Fruit fly (Drosophila melanogaster) whole organism, wandering third instar larva: ENCODE measurements around the gene CG43867.

Source experiments
- Abd-B ChIP-seq: fragments of >200 bp; optimal IDR thresholded peaks from 2 replicates; lab custom pipeline; 2017; ENCODE audit warnings: missing biosample characterization, missing genetic modification characterization
- CG32264 ChIP-seq: fragments of 200-800 bp; sonication (Bioruptor generic); optimal IDR thresholded peaks from 2 replicates; lab custom pipeline; 2016; ENCODE audit warnings: missing biosample characterization, missing genetic modification characterization
- CG9705 ChIP-seq: fragments of 200-800 bp; sonication (Bioruptor generic); optimal IDR thresholded peaks from 2 replicates; lab custom pipeline; 2018; ENCODE audit warnings: missing biosample characterization, mild to moderate bottlenecking, missing genetic modification characterization
- CrebA ChIP-seq: fragments of 200-800 bp; sonication (Bioruptor generic); optimal IDR thresholded peaks from 2 replicates; lab custom pipeline; 2016; ENCODE audit warnings: missing biosample characterization, mild to moderate bottlenecking, missing genetic modification characterization, borderline replicate concordance
- Dfd ChIP-seq: fragments of >200 bp; optimal IDR thresholded peaks from 2 replicates; lab custom pipeline; 2017; ENCODE audit warnings: missing biosample characterization, missing genetic modification characterization
- Dif ChIP-seq: fragments of 200-275, 200-300 bp; sonication (Bioruptor generic); optimal IDR thresholded peaks from 2 replicates; lab custom pipeline; 2018; ENCODE audit warnings: missing biosample characterization, missing genetic modification characterization; ENCODE audit not compliant: partially characterized antibody
- GATAd ChIP-seq: sonication (Bioruptor generic); optimal IDR thresholded peaks from 2 replicates; lab custom pipeline; 2016; ENCODE audit warnings: missing biosample characterization, missing genetic modification characterization
- HLH106 ChIP-seq: fragments of 200-800 bp; optimal IDR thresholded peaks from 3 replicates; lab custom pipeline; 2019; ENCODE audit warnings: missing biosample characterization, mild to moderate bottlenecking, missing genetic modification characterization, moderate library complexity
- Hnf4 ChIP-seq: fragments of 200-800 bp; sonication (Bioruptor generic); optimal IDR thresholded peaks from 2 replicates; lab custom pipeline; 2016; ENCODE audit warnings: missing biosample characterization, mild to moderate bottlenecking, missing genetic modification characterization
- Hr78 ChIP-seq: fragments of >200 bp; optimal IDR thresholded peaks from 2 replicates; lab custom pipeline; 2017; ENCODE audit warnings: missing biosample characterization, missing genetic modification characterization
- Hr83 ChIP-seq: fragments of 200-300 bp; sonication (Bioruptor generic); optimal IDR thresholded peaks from 2 replicates; lab custom pipeline; 2016; ENCODE audit warnings: missing biosample characterization, mild to moderate bottlenecking, missing genetic modification characterization, moderate library complexity; ENCODE audit not compliant: poor library complexity, severe bottlenecking
- Jra ChIP-seq: sonication (Bioruptor generic); optimal IDR thresholded peaks from 2 replicates; lab custom pipeline; 2016; ENCODE audit warnings: missing biosample characterization, missing genetic modification characterization
- Mio ChIP-seq: sonication (Bioruptor generic); optimal IDR thresholded peaks from 2 replicates; lab custom pipeline; 2016; ENCODE audit warnings: missing biosample characterization, missing genetic modification characterization
- Myc ChIP-seq: fragments of >200 bp; optimal IDR thresholded peaks from 2 replicates; lab custom pipeline; 2017
- N ChIP-seq: fragments of >200 bp; optimal IDR thresholded peaks from 2 replicates; lab custom pipeline; 2018; ENCODE audit warnings: missing biosample characterization, missing external identifiers, missing genetic modification characterization
- OdsH ChIP-seq: fragments of 200-800 bp; sonication (Bioruptor generic); optimal IDR thresholded peaks from 2 replicates; lab custom pipeline; 2016; ENCODE audit warnings: missing biosample characterization, mild to moderate bottlenecking, missing genetic modification characterization
- Sp1 ChIP-seq: fragments of 200-800 bp; sonication (Bioruptor generic); optimal IDR thresholded peaks from 3 replicates; lab custom pipeline; 2019; ENCODE audit warnings: missing biosample characterization, mild to moderate bottlenecking, missing genetic modification characterization, moderate library complexity
- Vsx2 ChIP-seq: fragments of 200-300, 225-300 bp; sonication (Bioruptor generic); optimal IDR thresholded peaks from 2 replicates; lab custom pipeline; 2018; ENCODE audit warnings: missing biosample characterization, missing genetic modification characterization; ENCODE audit not compliant: partially characterized antibody
- brk ChIP-seq: fragments of 200-800 bp; sonication (Bioruptor generic); optimal IDR thresholded peaks from 2 replicates; lab custom pipeline; 2016; ENCODE audit warnings: missing biosample characterization, mild to moderate bottlenecking, missing genetic modification characterization
- dl ChIP-seq, 2 experiments: fragments of 175-275, 200-275 bp in 1 of 2; fragments of 200-275 bp in 1 of 2; sonication (Bioruptor generic); optimal IDR thresholded peaks; lab custom pipeline; 2018; ENCODE audit warnings: mild to moderate bottlenecking in 2 of 2, missing biosample characterization in 2 of 2, missing genetic modification characterization in 2 of 2, moderate library complexity in 2 of 2; ENCODE audit not compliant: partially characterized antibody in 2 of 2, insufficient read depth in 1 of 2
- dmrt93B ChIP-seq: fragments of 200-800 bp; sonication (Bioruptor generic); optimal IDR thresholded peaks from 2 replicates; lab custom pipeline; 2018; ENCODE audit warnings: missing biosample characterization, mild to moderate bottlenecking, missing genetic modification characterization
- ey ChIP-seq: fragments of 200-800 bp; sonication (Bioruptor generic); optimal IDR thresholded peaks from 2 replicates; lab custom pipeline; 2016; ENCODE audit warnings: missing biosample characterization, missing genetic modification characterization
- foxo ChIP-seq, 2 experiments: fragments of 200-800 bp; sonication (Bioruptor generic); optimal IDR thresholded peaks; 2 replicates in 1 of 2; 3 replicates in 1 of 2; lab custom pipeline; 2016 to 2017; ENCODE audit warnings: missing biosample characterization in 2 of 2, missing genetic modification characterization in 2 of 2
- h ChIP-seq: fragments of 200-800 bp; sonication (Bioruptor generic); optimal IDR thresholded peaks from 3 replicates; lab custom pipeline; 2016; ENCODE audit warnings: missing biosample characterization, mild to moderate bottlenecking, missing genetic modification characterization
- jim ChIP-seq: fragments of 175-275, 200-325 bp; sonication (Bioruptor generic); optimal IDR thresholded peaks from 2 replicates; lab custom pipeline; 2016; ENCODE audit warnings: missing biosample characterization, mild to moderate bottlenecking, missing genetic modification characterization
- lola ChIP-seq: fragments of >200 bp; optimal IDR thresholded peaks from 2 replicates; lab custom pipeline; 2017; ENCODE audit warnings: missing biosample characterization, missing genetic modification characterization
- psq ChIP-seq: fragments of 200-800 bp; sonication (Bioruptor generic); optimal IDR thresholded peaks from 3 replicates; lab custom pipeline; 2017; ENCODE audit warnings: missing biosample characterization, mild to moderate bottlenecking, missing genetic modification characterization, moderate library complexity
- rgr ChIP-seq: fragments of 200-800 bp; sonication (Bioruptor generic); optimal IDR thresholded peaks from 3 replicates; lab custom pipeline; 2016; ENCODE audit warnings: missing biosample characterization, mild to moderate bottlenecking, missing genetic modification characterization
- sage ChIP-seq: fragments of 200-800 bp; sonication (Bioruptor generic); optimal IDR thresholded peaks from 2 replicates; lab custom pipeline; 2016; ENCODE audit warnings: missing biosample characterization, mild to moderate bottlenecking, missing genetic modification characterization
- sv ChIP-seq: fragments of 200-800 bp; sonication (Bioruptor generic); optimal IDR thresholded peaks from 3 replicates; lab custom pipeline; 2016; ENCODE audit warnings: missing biosample characterization, missing genetic modification characterization
- tai ChIP-seq: sonication (Bioruptor generic); optimal IDR thresholded peaks from 2 replicates; lab custom pipeline; 2016; ENCODE audit warnings: missing biosample characterization, missing genetic modification characterization
- usp ChIP-seq: fragments of >200 bp; optimal IDR thresholded peaks from 2 replicates; lab custom pipeline; 2017; ENCODE audit warnings: missing biosample characterization, missing genetic modification characterization
- woc ChIP-seq: sonication (Bioruptor generic); optimal IDR thresholded peaks from 2 replicates; lab custom pipeline; 2016; ENCODE audit warnings: missing biosample characterization, mild to moderate bottlenecking, missing genetic modification characterization

The CG43867 gene

DNA sequence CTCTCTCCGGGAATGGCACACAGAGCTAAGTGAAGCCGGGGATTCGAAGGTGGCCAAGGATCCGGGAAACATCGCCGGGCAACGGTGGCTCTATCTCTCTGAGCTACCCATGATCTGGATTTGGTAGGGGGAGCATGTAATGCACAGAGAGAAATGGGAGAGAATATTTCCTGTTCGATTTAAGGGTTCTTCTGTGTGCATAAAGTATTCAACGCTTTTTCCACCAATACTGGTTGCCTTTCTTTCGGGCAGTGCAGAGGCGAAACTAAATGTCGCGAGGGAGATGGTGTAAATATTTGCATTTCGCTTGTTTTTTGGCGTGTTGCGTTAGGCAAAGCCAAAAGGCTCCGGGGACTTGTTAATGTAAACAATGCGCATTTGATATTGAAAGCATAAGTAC, 85.8 kb downstream of the CG43867 start:
- TF ChIP-seq dl (GFP tag; optimal IDR thresholded peaks at IDR 0.05; lab: Kevin White, UChicago; ENCODE audit: insufficient read depth in 1 of 2, partially characterized antibody in 2 of 2) (no peak), sv (no peak), Vsx2 (GFP tag; lab: Kevin White, UChicago) (no peak), Hnf4 (GFP tag; lab: Kevin White, UChicago) (no peak), h (GFP tag; lab: Kevin White, UChicago) (peak; percentile 17), Mio (GFP tag; lab: Kevin White, UChicago) (no peak), CG9705 (GFP tag; lab: Kevin White, UChicago) (no peak), psq (no peak), foxo (GFP tag; optimal IDR thresholded peaks at IDR 0.05; lab: Kevin White, UChicago) (peak in 1 of 2 experiments; percentile 21), woc (GFP tag; lab: Kevin White, UChicago) (no peak), lola (GFP tag; lab: Kevin White, UChicago) (no peak), ey (GFP tag; lab: Kevin White, UChicago) (no peak), sage (GFP tag; lab: Kevin White, UChicago) (no peak), Dfd (GFP tag; lab: Kevin White, UChicago) (no peak), Hr83 (GFP tag; lab: Kevin White, UChicago) (no peak), rgr (GFP tag; lab: Kevin White, UChicago) (peak; percentile 1), Abd-B (no peak), CG32264 (GFP tag; lab: Kevin White, UChicago) (no peak), tai (GFP tag; lab: Kevin White, UChicago) (no peak), N (GFP tag; lab: Kevin White, UChicago) (no peak), HLH106 (tag; lab: Kevin White, UChicago) (peak; percentile 22), GATAd (GFP tag; lab: Kevin White, UChicago) (no peak), Jra (GFP tag; lab: Kevin White, UChicago) (no peak), Sp1 (GFP tag; lab: Kevin White, UChicago) (peak; percentile 5), Myc (no peak), CrebA (GFP tag; lab: Kevin White, UChicago) (no peak), Hr78 (no peak)

DNA sequence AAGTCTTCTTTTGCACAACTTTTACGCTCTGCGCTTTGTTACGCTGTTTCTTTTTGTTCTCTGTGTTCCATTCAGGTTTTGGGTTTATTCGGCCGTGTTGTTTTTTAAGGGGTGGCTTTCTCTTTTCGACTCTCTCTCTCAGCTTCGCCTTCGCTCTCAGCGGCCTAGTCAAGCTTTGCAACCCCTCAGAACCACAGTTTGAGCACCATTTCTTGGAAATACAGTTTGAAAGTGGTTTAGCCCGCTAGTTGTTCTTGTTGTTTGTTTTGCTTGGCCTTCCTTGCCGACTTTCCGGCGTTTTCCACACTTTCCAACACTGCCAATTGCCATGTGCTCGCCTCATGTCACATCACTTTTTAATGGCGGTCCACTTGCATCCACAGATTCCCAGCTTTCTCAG, 86.7 kb downstream of the CG43867 start:
- TF ChIP-seq Sp1 (GFP tag; lab: Kevin White, UChicago) = no peak
- TF ChIP-seq HLH106 (tag; lab: Kevin White, UChicago) = no peak
- TF ChIP-seq woc (GFP tag; lab: Kevin White, UChicago) = no peak
- no peak for TF ChIP-seq ey (GFP tag; lab: Kevin White, UChicago)
- no peak for TF ChIP-seq sage (GFP tag; lab: Kevin White, UChicago)
- TF ChIP-seq foxo (GFP tag; optimal IDR thresholded peaks at IDR 0.05; lab: Kevin White, UChicago) = no peak
- no peak for TF ChIP-seq dmrt93B (GFP tag; lab: Kevin White, UChicago)
- no peak for TF ChIP-seq Hr78
- TF ChIP-seq OdsH (GFP tag; lab: Kevin White, UChicago) = no peak
- no peak for TF ChIP-seq jim (GFP tag; lab: Kevin White, UChicago)
- TF ChIP-seq Dif (GFP tag; lab: Kevin White, UChicago) = no peak
- TF ChIP-seq lola (GFP tag; lab: Kevin White, UChicago) = no peak
- TF ChIP-seq Abd-B = no peak
- TF ChIP-seq Jra (GFP tag; lab: Kevin White, UChicago) = no peak
- no peak for TF ChIP-seq usp (GFP tag; lab: Kevin White, UChicago)
- TF ChIP-seq sv = no peak
- TF ChIP-seq Dfd (GFP tag; lab: Kevin White, UChicago) = no peak
- no peak for TF ChIP-seq brk (GFP tag; lab: Kevin White, UChicago)
- TF ChIP-seq, all 38 proteins: peak for 0

DNA sequence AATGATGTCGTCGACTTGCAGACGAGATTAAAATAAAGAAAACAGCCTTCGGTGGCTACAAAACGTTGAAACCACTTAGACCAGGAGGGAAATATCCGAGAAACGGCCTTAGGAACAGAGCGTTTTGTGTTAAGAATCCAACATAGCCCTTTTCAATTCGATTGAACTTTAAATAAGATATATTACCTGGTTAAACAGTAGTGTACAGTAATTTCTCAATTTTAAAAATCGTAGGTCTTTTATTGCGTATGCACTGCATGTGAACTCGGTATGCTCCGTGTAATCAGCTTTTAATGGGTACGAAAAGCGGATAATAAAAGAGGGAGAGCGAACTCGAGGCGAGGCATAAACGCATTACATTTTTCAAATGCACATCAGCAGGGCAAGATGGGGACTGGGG, 89.8 kb downstream of the CG43867 start:
- no peak for TF ChIP-seq CG9705 (GFP tag; lab: Kevin White, UChicago)
- no peak for TF ChIP-seq rgr (GFP tag; lab: Kevin White, UChicago)
- no peak for TF ChIP-seq ey (GFP tag; lab: Kevin White, UChicago)
- TF ChIP-seq woc (GFP tag; lab: Kevin White, UChicago) = no peak
- no peak for TF ChIP-seq Hr78
- TF ChIP-seq sage (GFP tag; lab: Kevin White, UChicago) = no peak
